Fruit fly (Drosophila melanogaster) whole organism, embryonic: ENCODE results near the gene CG8668.
A peak's percentile ranks its signal among the peaks of the same experiment; 100 is the strongest.

Experiments used
- B-H1 ChIP-seq: fragments of 200-800 bp; sonication (Bioruptor generic); IDR thresholded peaks from 3 replicates; pipeline ENCODE4 v1.3.6; 2022; ENCODE audit warnings: missing biosample characterization, missing genetic modification characterization
- Blimp-1 ChIP-seq: fragments of 200-800 bp; sonication (Bioruptor generic); optimal IDR thresholded peaks from 3 replicates; lab custom pipeline; 2018; ENCODE audit warnings: missing biosample characterization, missing genetic modification characterization, mild to moderate bottlenecking, moderate library complexity, missing genetic modification reagents
- CG11085 ChIP-seq: fragments of 200-800 bp; sonication (Bioruptor generic); IDR thresholded peaks from 2 replicates; pipeline ENCODE4 v1.3.6; 2022; ENCODE audit warnings: missing biosample characterization, missing genetic modification characterization
- CG1233 ChIP-seq: fragments of 200-800 bp; sonication (Bioruptor generic); optimal IDR thresholded peaks from 4 replicates; lab custom pipeline; 2018; ENCODE audit warnings: missing biosample characterization, mild to moderate bottlenecking, missing genetic modification characterization
- CG14965 ChIP-seq: fragments of 200-800 bp; sonication (Bioruptor generic); optimal IDR thresholded peaks from 2 replicates; lab custom pipeline; 2016; ENCODE audit warnings: missing biosample characterization, missing genetic modification characterization, borderline replicate concordance
- CG15011 ChIP-seq: fragments of 200-800 bp; sonication (Bioruptor generic); optimal IDR thresholded peaks from 3 replicates; lab custom pipeline; 2018; ENCODE audit warnings: missing biosample characterization, mild to moderate bottlenecking, missing genetic modification characterization
- CG16779 ChIP-seq: fragments of 200-800 bp; sonication (Bioruptor generic); IDR thresholded peaks from 2 replicates; pipeline ENCODE4 v1.3.6; 2022; ENCODE audit warnings: missing biosample characterization, missing genetic modification characterization
- CG34422 ChIP-seq: fragments of 200-800 bp; sonication (Bioruptor generic); IDR thresholded peaks from 3 replicates; pipeline ENCODE4 v1.3.6; 2022; ENCODE audit warnings: missing biosample characterization, missing genetic modification characterization
- CG3726 ChIP-seq: fragments of 200-800 bp; sonication (Bioruptor generic); IDR thresholded peaks from 3 replicates; pipeline ENCODE4, ENCODE4 v1.3.6; 2022; ENCODE audit warnings: missing biosample characterization, missing genetic modification characterization
- CG3847 ChIP-seq: fragments of 200-800 bp; sonication (Bioruptor generic); IDR thresholded peaks from 2 replicates; pipeline ENCODE4 v1.3.6; 2022; ENCODE audit warnings: missing biosample characterization, missing genetic modification characterization
- CG5245 ChIP-seq: fragments of 200-800 bp; sonication (Bioruptor generic); optimal IDR thresholded peaks from 3 replicates; lab custom pipeline; 2016; ENCODE audit warnings: missing biosample characterization, missing genetic modification characterization
- CG6813 ChIP-seq: fragments of 200-800 bp; sonication (Bioruptor generic); optimal IDR thresholded peaks from 2 replicates; lab custom pipeline; 2017; ENCODE audit warnings: missing biosample characterization, missing genetic modification characterization, mild to moderate bottlenecking, moderate library complexity, missing genetic modification reagents
- CG7271 ChIP-seq: fragments of 200-800 bp; sonication (Bioruptor generic); optimal IDR thresholded peaks from 2 replicates; lab custom pipeline; 2018; ENCODE audit warnings: missing biosample characterization, mild to moderate bottlenecking, missing genetic modification characterization, moderate library complexity
- CG8281 ChIP-seq: fragments of 200-800 bp; sonication (Bioruptor generic); optimal IDR thresholded peaks from 2 replicates; lab custom pipeline; 2018; ENCODE audit warnings: missing biosample characterization, mild to moderate bottlenecking, missing genetic modification characterization, moderate library complexity
- Ets97D ChIP-seq: fragments of 200-800 bp; sonication (Bioruptor generic); optimal IDR thresholded peaks from 3 replicates; lab custom pipeline; 2016; ENCODE audit warnings: missing biosample characterization, missing genetic modification characterization
- Fer1 ChIP-seq: fragments of 200-800 bp; sonication (Bioruptor generic); optimal IDR thresholded peaks from 2 replicates; lab custom pipeline; 2017; ENCODE audit warnings: missing biosample characterization, mild to moderate bottlenecking, missing genetic modification characterization
- MBD-R2 ChIP-seq: fragments of 200-800 bp; sonication (Bioruptor generic); IDR thresholded peaks from 2 replicates; pipeline ENCODE4 v1.3.6; 2022; ENCODE audit warnings: missing biosample characterization, missing genetic modification characterization
- Mrtf ChIP-seq: fragments of 200-800 bp; sonication (Bioruptor generic); IDR thresholded peaks from 3 replicates; pipeline ENCODE4 v1.3.6; 2022; ENCODE audit warnings: missing biosample characterization, missing genetic modification characterization
- Trl ChIP-seq, 3 experiments: fragments of >200 bp in 2 of 3; fragments of 200-800 bp in 1 of 3; sonication (Bioruptor generic) in 1 of 3; optimal IDR thresholded peaks; 2 replicates in 1 of 3; 3 replicates in 2 of 3; lab custom pipeline; 2016 to 2017; ENCODE audit warnings: missing biosample characterization in 1 of 3, missing genetic modification characterization in 1 of 3
- Xbp1 ChIP-seq: fragments of 200-800 bp; sonication (Bioruptor generic); optimal IDR thresholded peaks from 3 replicates; lab custom pipeline; 2016; ENCODE audit warnings: missing biosample characterization, mild to moderate bottlenecking, missing genetic modification characterization
- YL-1 ChIP-seq: fragments of 200-800 bp; sonication (Bioruptor generic); optimal IDR thresholded peaks from 3 replicates; lab custom pipeline; 2017; ENCODE audit warnings: missing biosample characterization, mild to moderate bottlenecking, missing genetic modification characterization
- ab ChIP-seq: fragments of 200-800 bp; sonication (Bioruptor generic); optimal IDR thresholded peaks from 2 replicates; lab custom pipeline; 2016; ENCODE audit warnings: missing biosample characterization, missing genetic modification characterization
- cas ChIP-seq: fragments of 200-800 bp; sonication (Bioruptor generic); IDR thresholded peaks from 2 replicates; pipeline ENCODE4 v1.3.6; 2022; ENCODE audit warnings: missing biosample characterization, missing genetic modification characterization
- chinmo ChIP-seq: fragments of 200-800 bp; sonication (Bioruptor generic); IDR thresholded peaks from 4 replicates; pipeline ENCODE4 v1.3.6; 2022; ENCODE audit warnings: missing biosample characterization, missing genetic modification characterization; ENCODE audit not compliant: partially characterized antibody
- ci ChIP-seq: fragments of 200-800 bp; sonication (Bioruptor generic); IDR thresholded peaks from 3 replicates; pipeline ENCODE4 v1.3.6; 2022; ENCODE audit warnings: missing biosample characterization, missing genetic modification characterization
- dysf ChIP-seq: fragments of 200-800 bp; sonication (Bioruptor generic); IDR thresholded peaks from 3 replicates; pipeline ENCODE4 v1.3.6; 2022; ENCODE audit warnings: missing biosample characterization, missing genetic modification characterization
- grn ChIP-seq: fragments of 200-800 bp; sonication (Bioruptor generic); optimal IDR thresholded peaks from 3 replicates; lab custom pipeline; 2017; ENCODE audit warnings: missing biosample characterization, missing genetic modification characterization
- kay ChIP-seq: fragments of 200-800 bp; sonication (Bioruptor generic); optimal IDR thresholded peaks from 2 replicates; lab custom pipeline; 2016; ENCODE audit warnings: missing biosample characterization, missing genetic modification characterization
- lov ChIP-seq, 2 experiments: fragments of 200-800 bp in 1 of 2; fragments of >200 bp in 1 of 2; sonication (Bioruptor generic) in 1 of 2; IDR thresholded peaks in 1 of 2; optimal IDR thresholded peaks in 1 of 2; 2 replicates in 1 of 2; 3 replicates in 1 of 2; pipeline versions ENCODE4 v1.3.6 to Lab custom; 2017 to 2022; ENCODE audit warnings: missing biosample characterization in 1 of 2, missing genetic modification characterization in 1 of 2
- luna ChIP-seq: fragments of 200-800 bp; sonication (Bioruptor generic); optimal IDR thresholded peaks from 2 replicates; lab custom pipeline; 2016; ENCODE audit warnings: missing biosample characterization, missing genetic modification characterization
- pfk ChIP-seq: fragments of 200-800 bp; sonication (Bioruptor generic); optimal IDR thresholded peaks from 2 replicates; lab custom pipeline; 2018; ENCODE audit warnings: missing biosample characterization, mild to moderate bottlenecking, missing genetic modification characterization, moderate library complexity
- pho ChIP-seq: fragments of 200-800 bp; sonication (Bioruptor generic); optimal IDR thresholded peaks from 2 replicates; lab custom pipeline; 2016; ENCODE audit warnings: missing biosample characterization, missing genetic modification characterization
- shn ChIP-seq: fragments of 200-800 bp; sonication (Bioruptor generic); optimal IDR thresholded peaks from 3 replicates; lab custom pipeline; 2016; ENCODE audit warnings: missing biosample characterization, missing genetic modification characterization
- slou ChIP-seq: fragments of 200-800 bp; sonication (Bioruptor generic); optimal IDR thresholded peaks from 3 replicates; lab custom pipeline; 2016; ENCODE audit warnings: missing biosample characterization, missing genetic modification characterization
- tio ChIP-seq: fragments of 200-800 bp; sonication (Bioruptor generic); optimal IDR thresholded peaks from 2 replicates; lab custom pipeline; 2017; ENCODE audit warnings: missing biosample characterization, missing genetic modification characterization, inconsistent platforms
- trh ChIP-seq: fragments of 200-800 bp; sonication (Bioruptor generic); optimal IDR thresholded peaks from 2 replicates; lab custom pipeline; 2016; ENCODE audit warnings: missing biosample characterization, missing genetic modification characterization
- vnd ChIP-seq: fragments of 200-800 bp; sonication (Bioruptor generic); IDR thresholded peaks from 3 replicates; pipeline ENCODE4 v1.3.6; 2022; ENCODE audit warnings: missing biosample characterization, missing genetic modification characterization; ENCODE audit not compliant: partially characterized antibody

The CG8668 gene

DNA sequence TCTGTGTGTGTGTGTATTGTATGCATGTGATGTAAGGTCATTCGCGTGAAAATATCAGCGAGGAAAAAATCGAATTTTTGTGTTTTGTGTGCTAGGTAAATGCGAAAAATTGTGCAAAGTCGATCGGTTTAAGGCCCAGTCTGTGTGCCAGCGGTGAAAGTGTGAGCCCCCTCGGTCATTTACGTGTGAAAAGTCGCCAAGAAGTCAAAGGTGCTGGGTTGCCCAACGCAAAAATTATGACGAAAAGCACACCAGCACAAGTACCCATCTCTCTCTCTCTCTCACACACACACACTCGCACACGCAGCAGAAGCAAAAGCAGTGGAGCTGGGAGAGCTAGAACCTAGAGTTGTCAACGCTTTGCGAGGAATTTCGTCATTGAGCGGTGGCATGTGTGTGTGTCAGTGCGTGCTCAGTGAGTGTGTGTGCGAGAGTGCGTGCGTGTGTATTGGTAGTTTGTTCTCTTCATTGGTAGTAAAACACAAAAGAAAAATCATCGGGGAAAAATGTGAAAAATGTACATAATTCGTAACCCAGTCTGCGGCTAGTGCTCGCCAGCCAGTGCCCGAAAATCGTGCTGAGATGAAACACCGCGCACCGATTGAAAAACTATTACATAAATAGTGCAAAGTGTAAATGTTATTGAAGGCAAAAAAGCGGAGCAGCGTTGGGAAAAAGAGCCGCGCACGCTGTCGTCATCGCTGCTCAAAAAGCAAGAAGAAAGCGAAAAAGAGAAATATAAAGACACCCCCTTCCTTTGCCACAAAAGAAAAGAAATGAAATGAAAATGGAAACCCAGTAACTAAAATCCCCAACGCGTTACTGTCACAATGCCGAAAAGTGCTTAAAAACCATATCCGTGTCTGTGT, 43.1 kb upstream of the CG8668 start (continued):
- TF ChIP-seq pho (GFP tag; lab: Kevin White, UChicago): no peak
- TF ChIP-seq CG7271 (tag; lab: Kevin White, UChicago): no peak
- TF ChIP-seq CG16779 (GFP tag; lab: Robert Waterston, UW): no peak
- TF ChIP-seq B-H1 (GFP tag; lab: Robert Waterston, UW): no peak
- no peak for TF ChIP-seq CG6813 (GFP tag; lab: Kevin White, UChicago)
- TF ChIP-seq Trl (optimal IDR thresholded peaks at IDR 0.05; lab: Kevin White, UChicago): peak; percentile 81 to 93
- TF ChIP-seq Trl (GFP tag; optimal IDR thresholded peaks at IDR 0.05; lab: Kevin White, UChicago): peak; percentile 29
- no peak for TF ChIP-seq cas (GFP tag; lab: Robert Waterston, UW)
- TF ChIP-seq ab (GFP tag; lab: Kevin White, UChicago): no peak
- TF ChIP-seq CG14965 (GFP tag; lab: Kevin White, UChicago): no peak
- TF ChIP-seq shn (GFP tag; lab: Kevin White, UChicago): peak; percentile 4
- TF ChIP-seq vnd (GFP tag; lab: Robert Waterston, UW): no peak
- TF ChIP-seq lov (optimal IDR thresholded peaks at IDR 0.05; lab: Kevin White, UChicago): no peak
- TF ChIP-seq lov (GFP tag; IDR thresholded peaks at IDR 0.05; lab: Robert Waterston, UW): peak; percentile 42; the same call in 1 of the 3 replicates
- TF ChIP-seq Mrtf (GFP tag; lab: Robert Waterston, UW): no peak
- TF ChIP-seq slou (GFP tag; lab: Kevin White, UChicago): no peak
- TF ChIP-seq MBD-R2 (GFP tag; lab: Robert Waterston, UW): peak; percentile 17; the same call in 1 of the 2 replicates
- no peak for TF ChIP-seq CG3847 (GFP tag; lab: Robert Waterston, UW)
- no peak for TF ChIP-seq CG8281 (tag; lab: Kevin White, UChicago)
- TF ChIP-seq CG3726 (GFP tag; lab: Robert Waterston, UW): no peak
- TF ChIP-seq kay (GFP tag; lab: Kevin White, UChicago): peak; percentile 3
- TF ChIP-seq Ets97D: no peak
- TF ChIP-seq Xbp1 (GFP tag; lab: Kevin White, UChicago): no peak
- TF ChIP-seq YL-1: peak; percentile 68
- no peak for TF ChIP-seq dysf (GFP tag; lab: Robert Waterston, UW)
- peak; percentile 16 for TF ChIP-seq Fer1 (GFP tag; lab: Kevin White, UChicago)
- TF ChIP-seq CG15011 (GFP tag; lab: Kevin White, UChicago): no peak
- no peak for TF ChIP-seq CG5245 (GFP tag; lab: Kevin White, UChicago)
- no peak for TF ChIP-seq CG1233 (GFP tag; lab: Kevin White, UChicago)
- TF ChIP-seq pfk (GFP tag; lab: Kevin White, UChicago): no peak
- no peak for TF ChIP-seq CG11085
- TF ChIP-seq ci (GFP tag; lab: Robert Waterston, UW): peak; percentile 57; the same call in 2 of the 3 replicates
- no peak for TF ChIP-seq trh (GFP tag; lab: Kevin White, UChicago)
- no peak for TF ChIP-seq grn
- TF ChIP-seq CG34422: peak; percentile 60; the same call in 1 of the 3 replicates
- TF ChIP-seq luna (GFP tag; lab: Kevin White, UChicago): no peak
- no peak for TF ChIP-seq Blimp-1 (GFP tag; lab: Kevin White, UChicago)
- TF ChIP-seq tio: no peak
- 0 out of 4 replicates have a peak, but pooled peaks have one; percentile 51 for TF ChIP-seq chinmo (GFP tag; lab: Robert Waterston, UW)
